Fruit fly (Drosophila melanogaster) S2 (cell line): ENCODE measurements around the gene CG32533.
A peak's percentile ranks its signal among the peaks of the same experiment; 100 is the strongest.

Experiments used
- CG8478 ChIP-seq: fragments of >200 bp; optimal IDR thresholded peaks from 2 replicates; lab custom pipeline; 2018
- CTCF ChIP-seq, 2 experiments: fragments of >200 bp; optimal IDR thresholded peaks; 2 replicates each; lab custom pipeline; 2018

Gene CG32533

dm6 chrX:19494830-19495610 lies 15.8 kb upstream of the CG32533 start, which contains the start of the genes ksh, CG14200 and Pfrx:
Gene ksh (minus strand): TSS chrX:19494992.
Gene CG14200 (plus strand): TSS chrX:19495505.
Gene Pfrx (plus strand): TSS chrX:19495505.
- peak in 1 of 2 experiments; percentile 12 for TF ChIP-seq CTCF (optimal IDR thresholded peaks at IDR 0.05; lab: Kevin White, UChicago)
- TF ChIP-seq CG8478 (lab: Kevin White, UChicago), result no peak

dm6 chrX:19494285-19494684 lies 15.1 kb upstream of the CG32533 start, which contains the start of gene CG12204:
Gene CG12204 (minus strand): TSS chrX:19494401.
- no peak for TF ChIP-seq CTCF (optimal IDR thresholded peaks at IDR 0.05; lab: Kevin White, UChicago)
- no peak for TF ChIP-seq CG8478 (lab: Kevin White, UChicago)

- no peak for TF ChIP-seq CTCF (optimal IDR thresholded peaks at IDR 0.05; lab: Kevin White, UChicago)
- no peak for TF ChIP-seq CG8478 (lab: Kevin White, UChicago)
Measured at dm6 chrX:19491984-19492584, 12.9 kb upstream of the CG32533 start, which contains the start of the genes pcm and ND-18. Gene pcm (minus strand): TSS chrX:19492011. Gene ND-18 (plus strand): TSS chrX:19492421.

- TF ChIP-seq CG8478 (lab: Kevin White, UChicago) (no peak), CTCF (optimal IDR thresholded peaks at IDR 0.05; lab: Kevin White, UChicago) (no peak)
Measured at dm6 chrX:19485057-19485456, 5.8 kb upstream of the CG32533 start.

dm6 chrX:19480544-19481127 lies 1.4 kb upstream of the CG32533 start:
- TF ChIP-seq CG8478 (lab: Kevin White, UChicago) (no peak), CTCF (optimal IDR thresholded peaks at IDR 0.05; lab: Kevin White, UChicago) (no peak)

- TF ChIP-seq CTCF (optimal IDR thresholded peaks at IDR 0.05; lab: Kevin White, UChicago) (no peak), CG8478 (lab: Kevin White, UChicago) (no peak)
Measured at dm6 chrX:19479869-19480326, 687 bp upstream of the CG32533 start, which contains the start of the genes Naa15-16 and mRpS14. Gene Naa15-16 (plus strand): TSS chrX:19479984. Gene mRpS14 (minus strand): TSS chrX:19480238.

dm6 chrX:19474763-19475162 lies 4.4 kb downstream of the CG32533 start, which contains the start of gene narya:
Gene narya (plus strand): TSS chrX:19475063.
- TF ChIP-seq CTCF (optimal IDR thresholded peaks at IDR 0.05; lab: Kevin White, UChicago), result no peak
- TF ChIP-seq CG8478 (lab: Kevin White, UChicago), result no peak

- TF ChIP-seq CTCF (optimal IDR thresholded peaks at IDR 0.05; lab: Kevin White, UChicago) (no peak), CG8478 (lab: Kevin White, UChicago) (no peak)
Measured at dm6 chrX:19461630-19462029, 17.6 kb downstream of the CG32533 start.

- TF ChIP-seq CTCF (optimal IDR thresholded peaks at IDR 0.05; lab: Kevin White, UChicago), result no peak
- TF ChIP-seq CG8478 (lab: Kevin White, UChicago), result no peak
Measured at dm6 chrX:19453138-19453537, 26.1 kb downstream of the CG32533 start.

dm6 chrX:19448297-19448696 lies 30.9 kb downstream of the CG32533 start:
- TF ChIP-seq CTCF (optimal IDR thresholded peaks at IDR 0.05; lab: Kevin White, UChicago) (no peak), CG8478 (lab: Kevin White, UChicago) (no peak)

- no peak for TF ChIP-seq CG8478 (lab: Kevin White, UChicago)
- no peak for TF ChIP-seq CTCF (optimal IDR thresholded peaks at IDR 0.05; lab: Kevin White, UChicago)
Measured at dm6 chrX:19433766-19434165, 45.4 kb downstream of the CG32533 start.

- TF ChIP-seq CTCF (optimal IDR thresholded peaks at IDR 0.05; lab: Kevin White, UChicago), result no peak
- TF ChIP-seq CG8478 (lab: Kevin White, UChicago), result no peak
Measured at dm6 chrX:19429243-19429642, 50.0 kb downstream of the CG32533 start.
